Worm (Caenorhabditis elegans): ENCODE measurements around the gene rpl-23.
A peak's percentile ranks its signal among the peaks of the same experiment; 100 is the strongest.

The rpl-23 gene

DNA sequence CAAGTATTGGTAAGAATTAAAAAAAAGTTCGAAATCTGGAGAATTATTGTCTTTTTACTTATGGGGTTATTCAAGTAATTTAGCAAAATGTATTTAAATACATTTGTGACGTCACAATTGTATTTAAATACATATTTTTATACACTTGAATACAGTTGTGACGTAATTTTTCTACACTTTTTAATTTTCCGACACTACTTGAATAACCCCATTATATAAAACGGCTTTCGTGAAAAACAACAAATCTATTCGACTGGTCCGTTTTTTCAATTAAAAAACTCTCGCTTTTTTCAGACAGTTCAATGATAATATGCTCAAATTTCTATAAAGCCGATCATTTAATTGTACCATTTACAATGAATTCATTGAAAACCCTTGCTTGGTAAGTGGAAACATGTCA is 44.6 kb upstream of the rpl-23 start:
- TF ChIP-seq F57C9.4 (tag; optimal IDR thresholded peaks at IDR 0.05) (no peak), T26A5.8 (tag; optimal IDR thresholded peaks at IDR 0.05) (no peak), tbp1 (GFP tag; optimal IDR thresholded peaks at IDR 0.05) (no peak), lin-40 (tag; optimal IDR thresholded peaks at IDR 0.05) (no peak), ama-1 (optimal IDR thresholded peaks at IDR 0.05) (no peak), ama-1 (GFP tag; optimal IDR thresholded peaks at IDR 0.05) (no peak), somi-1 (GFP tag; optimal IDR thresholded peaks at IDR 0.05) (no peak), Y56A3A.18 (GFP tag; IDR thresholded peaks at IDR 0.05) (no peak), Y79H2A.3 (GFP tag; conservative IDR thresholded peaks at IDR 0.05) (no peak), Y95B8A.8 (GFP tag; IDR thresholded peaks at IDR 0.05) (no peak), ceh-27 (GFP tag; optimal IDR thresholded peaks at IDR 0.05) (no peak), pha-4 (tag; optimal IDR thresholded peaks at IDR 0.05) (no peak), let-607 (tag; optimal IDR thresholded peaks at IDR 0.05) (no peak), dox-1 (GFP tag; IDR thresholded peaks at IDR 0.05) (no peak), unc-62 (GFP tag; optimal IDR thresholded peaks at IDR 0.05) (no peak), C17E4.6 (GFP tag; IDR thresholded peaks at IDR 0.05) (no peak), hmg-1.2 (GFP tag; IDR thresholded peaks at IDR 0.05) (no peak), hlh-12 (tag; optimal IDR thresholded peaks at IDR 0.05) (no peak), nhr-179 (tag; optimal IDR thresholded peaks at IDR 0.05) (no peak), snpc-4 (GFP tag; optimal IDR thresholded peaks at IDR 0.05) (no peak), snpc-4 (tag; optimal IDR thresholded peaks at IDR 0.05) (no peak), efl-1 (GFP tag; optimal IDR thresholded peaks at IDR 0.05) (no peak)

DNA sequence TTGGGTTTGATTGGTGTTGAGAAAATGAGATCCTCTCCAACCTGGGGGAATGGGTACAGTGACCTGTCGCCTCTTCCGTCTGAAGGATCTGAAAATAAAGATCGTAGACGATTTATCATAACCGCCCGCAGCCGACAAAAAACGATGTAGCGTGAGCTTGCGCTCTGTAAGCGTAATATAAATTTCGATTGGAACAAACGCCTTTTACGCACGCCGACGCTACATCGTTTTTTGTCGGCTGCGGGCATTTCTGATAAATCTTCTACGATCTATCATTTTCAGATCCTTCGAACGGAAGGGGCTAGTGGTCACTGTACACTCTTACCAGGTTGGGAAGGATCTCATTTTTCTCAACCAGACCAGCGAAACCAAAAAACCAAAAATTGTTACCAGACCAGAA is 42.4 kb upstream of the rpl-23 start:
- TF ChIP-seq F22D6.2 (tag; optimal IDR thresholded peaks at IDR 0.05) (no peak), dox-1 (GFP tag; IDR thresholded peaks at IDR 0.05) (no peak), C06A6.2 (GFP tag; conservative IDR thresholded peaks at IDR 0.05) (no peak), snpc-4 (GFP tag; optimal IDR thresholded peaks at IDR 0.05) (no peak), snpc-4 (tag; optimal IDR thresholded peaks at IDR 0.05) (peak in 3 of 4 experiments; percentile 70 to 90 (median 90)), mcd-1 (GFP tag; IDR thresholded peaks at IDR 0.05) (no peak), xnd-1 (tag; optimal IDR thresholded peaks at IDR 0.05) (no peak), Y53F4B.3 (GFP tag; IDR thresholded peaks at IDR 0.05) (no peak), snpc-1.1 (tag; optimal IDR thresholded peaks at IDR 0.05; ENCODE audit: insufficient read depth) (peak; percentile 70)

DNA sequence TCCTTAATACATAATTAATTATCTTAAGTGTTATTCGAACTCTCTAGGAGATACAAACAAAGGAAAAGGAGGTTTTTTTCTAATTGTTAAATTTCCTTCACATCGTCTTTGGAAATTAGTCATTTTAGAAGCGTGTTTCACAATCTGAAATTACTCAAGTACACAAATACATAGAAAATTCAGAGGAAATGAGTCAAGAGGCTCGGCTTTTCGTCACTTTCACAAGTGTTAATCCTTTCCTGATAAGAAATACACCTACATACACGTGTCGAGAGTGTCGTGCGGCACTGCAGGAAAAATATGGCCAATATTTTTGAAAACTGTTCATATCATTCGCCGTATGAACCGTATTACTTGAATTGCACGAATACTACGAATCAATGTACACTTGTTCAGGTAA is 41.3 kb upstream of the rpl-23 start, which contains the start of gene B0244.4:
TSS of gene B0244.4 (plus strand) at position 301 of the 400 bp plus-strand sequence.
- TF ChIP-seq aptf-3 (GFP tag; IDR thresholded peaks at IDR 0.05), result no peak
- no peak for TF ChIP-seq cebp-1 (GFP tag; IDR thresholded peaks at IDR 0.05)
- TF ChIP-seq cebp-1 (tag; optimal IDR thresholded peaks at IDR 0.05), result no peak
- no peak for TF ChIP-seq bed-2 (GFP tag; IDR thresholded peaks at IDR 0.05)
- TF ChIP-seq bed-1 (GFP tag; IDR thresholded peaks at IDR 0.05), result no peak
- no peak for TF ChIP-seq K11D2.4 (GFP tag; IDR thresholded peaks at IDR 0.05)
- no peak for TF ChIP-seq egrh-3 (GFP tag; IDR thresholded peaks at IDR 0.05)
- no peak for TF ChIP-seq nhr-120 (GFP tag; IDR thresholded peaks at IDR 0.05)
- TF ChIP-seq ztf-28 (GFP tag; IDR thresholded peaks at IDR 0.05), result no peak
- TF ChIP-seq nfyb-1 (GFP tag; IDR thresholded peaks at IDR 0.05), result no peak
- TF ChIP-seq dpl-1 (GFP tag; optimal IDR thresholded peaks at IDR 0.05), result no peak
- no peak for TF ChIP-seq F49E8.2 (tag; optimal IDR thresholded peaks at IDR 0.05; ENCODE audit: insufficient read depth)
- no peak for TF ChIP-seq cebp-2 (GFP tag; IDR thresholded peaks at IDR 0.05)
